Worm (Caenorhabditis elegans) whole organism, midembryonic: ENCODE results near the gene best-2.

Experiments used
- T22C8.4 ChIP-seq: fragments of 200-800 bp; sonication (Bioruptor generic); IDR thresholded peaks from 2 replicates; pipeline ENCODE4 v1.3.6; 2022; ENCODE audit warnings: missing genetic modification characterization, missing compliant biosample characterization
- cog-1 ChIP-seq: sonication (generic microtip); optimal IDR thresholded peaks from 2 replicates; lab custom pipeline; 2016; ENCODE audit warnings: missing genetic modification characterization, missing compliant biosample characterization
- flt-1 ChIP-seq: fragments of 200-800 bp; sonication (Bioruptor generic); IDR thresholded peaks from 2 replicates; pipeline ENCODE4 v1.3.6; 2022; ENCODE audit warnings: missing genetic modification characterization, missing compliant biosample characterization
- klf-2 ChIP-seq: fragments of 200-800 bp; sonication (Bioruptor generic); conservative IDR thresholded peaks from 2 replicates; pipeline ENCODE4 v1.3.6; 2022; ENCODE audit warnings: missing genetic modification reagents, missing genetic modification characterization, missing compliant biosample characterization
- med-1 ChIP-seq: sonication (generic microtip); optimal IDR thresholded peaks from 2 replicates; lab custom pipeline; 2017; ENCODE audit warnings: missing genetic modification characterization, mild to moderate bottlenecking, missing compliant biosample characterization, antibody characterized with exemption, missing genetic modification reagents; ENCODE audit not compliant: insufficient read depth
- ref-1 ChIP-seq: fragments of 200-800 bp; sonication (Bioruptor generic); conservative IDR thresholded peaks from 2 replicates; pipeline ENCODE4 v1.3.6; 2022; ENCODE audit warnings: missing genetic modification reagents, missing genetic modification characterization, missing compliant biosample characterization
- tab-1 ChIP-seq: fragments of 200-800 bp; sonication (Bioruptor generic); IDR thresholded peaks from 2 replicates; pipeline ENCODE4 v1.3.6; 2022; ENCODE audit warnings: missing genetic modification characterization, missing compliant biosample characterization
- ztf-23 ChIP-seq: fragments of 200-800 bp; sonication (Bioruptor generic); IDR thresholded peaks from 2 replicates; pipeline ENCODE4 v1.3.6; 2022; ENCODE audit warnings: missing genetic modification reagents, missing genetic modification characterization, missing compliant biosample characterization
- ztf-29 ChIP-seq: fragments of 200-800 bp; sonication (Bioruptor generic); IDR thresholded peaks from 2 replicates; pipeline ENCODE4 v1.3.6; 2022; ENCODE audit warnings: missing genetic modification reagents, missing genetic modification characterization, missing compliant biosample characterization

best-2 gene

DNA sequence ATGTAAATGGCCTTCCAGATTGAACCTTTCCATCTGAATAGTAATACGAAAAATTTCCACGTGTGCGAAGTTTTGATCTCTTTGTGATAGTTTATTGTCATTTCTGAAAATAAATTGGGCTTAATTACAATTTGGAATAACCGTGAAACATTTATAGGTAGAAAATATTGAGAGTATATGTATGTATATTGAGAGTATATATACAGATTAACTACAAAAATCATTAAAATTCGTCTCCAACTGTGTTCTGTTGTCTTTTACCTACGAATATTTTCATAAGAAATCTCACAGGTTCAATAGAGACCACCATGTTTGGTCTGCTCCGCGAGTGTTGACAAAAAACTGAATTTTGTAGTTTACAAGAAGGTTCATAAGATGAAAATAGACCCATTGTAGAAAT, at the start of gene best-2:
Gene best-2 (minus strand): TSS at position 101 of the 400 bp plus-strand sequence.
- TF ChIP-seq cog-1: no peak

DNA sequence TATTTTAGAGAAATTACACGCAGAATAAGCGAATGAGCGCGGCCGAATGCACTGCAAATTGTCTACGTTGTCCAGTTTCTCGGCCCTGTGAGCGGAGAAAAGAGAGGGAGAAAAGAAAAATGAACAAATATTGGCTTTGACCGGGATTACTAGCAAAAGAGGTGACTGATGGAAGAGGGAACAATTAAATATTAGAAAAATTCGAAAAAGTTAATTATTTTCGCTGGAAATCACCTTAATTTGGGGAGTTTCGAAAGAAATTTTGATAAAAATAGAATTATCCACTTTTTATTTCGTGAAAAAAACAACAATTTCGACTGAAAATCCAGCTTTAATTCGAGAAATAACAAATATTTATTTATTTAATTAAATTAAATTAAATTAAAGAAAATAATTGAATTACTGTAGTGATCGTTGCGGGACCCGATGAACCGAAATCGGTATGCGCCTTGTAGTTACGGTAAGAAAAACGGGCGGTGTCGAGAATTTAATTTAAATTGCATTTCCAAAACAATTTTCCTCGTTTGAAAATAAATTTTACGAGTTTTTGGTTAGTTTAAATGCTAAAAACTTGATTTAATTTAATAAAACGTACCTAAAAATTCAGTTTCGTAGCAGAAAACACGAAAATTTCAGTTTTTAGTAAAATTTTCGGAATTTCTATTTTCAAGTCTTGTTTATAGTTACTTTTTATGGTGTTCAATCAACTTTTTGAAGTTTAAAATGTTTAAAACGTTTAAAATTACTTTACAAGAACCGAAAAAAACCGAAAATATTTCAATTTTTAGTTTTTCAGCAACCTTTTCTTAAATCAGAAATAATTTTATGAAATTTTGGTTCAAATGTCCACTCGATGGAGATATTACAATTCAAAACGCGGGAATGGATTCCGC, 41.8 kb upstream of the best-2 start, which contains the start of the genes crld-1 and msh-5:
Gene crld-1 (minus strand): TSS at position 51 of the 893 bp plus-strand sequence.
Gene msh-5 (plus strand): TSS at position 843 of the 893 bp plus-strand sequence.
- TF ChIP-seq ztf-23 (GFP tag; lab: Robert Waterston, UW) (no peak), tab-1 (no peak), T22C8.4 (GFP tag; lab: Robert Waterston, UW) (no peak), ref-1 (no peak), klf-2 (no peak), med-1 (GFP tag; lab: Kevin White, UChicago) (no peak), ztf-29 (GFP tag; lab: Robert Waterston, UW) (no peak), cog-1 (no peak), flt-1 (no peak)

DNA sequence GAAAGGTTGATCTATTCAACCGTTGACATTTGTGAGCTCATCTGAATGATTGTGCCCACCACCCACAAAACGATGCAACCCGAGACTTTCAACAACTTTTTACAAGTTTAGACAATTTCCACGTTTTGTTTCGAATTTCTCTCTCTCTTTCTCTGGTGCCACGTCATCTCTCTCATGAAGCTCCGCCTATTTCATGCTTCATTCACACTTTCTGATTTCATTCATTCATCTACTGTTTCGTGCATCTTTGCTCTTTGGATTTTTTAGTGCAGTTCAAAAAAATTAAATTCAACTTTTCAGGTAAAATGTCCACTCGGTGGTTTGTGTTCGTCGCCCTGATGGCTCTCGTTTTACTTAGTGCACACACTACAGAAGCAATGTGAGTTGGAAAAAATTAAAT, 36.4 kb upstream of the best-2 start, which contains the start of gene nlp-79:
Gene nlp-79 (plus strand): TSS at position 301 of the 400 bp plus-strand sequence.
- TF ChIP-seq flt-1 (no peak), ref-1 (no peak), ztf-29 (GFP tag; lab: Robert Waterston, UW) (no peak), klf-2 (no peak), med-1 (GFP tag; lab: Kevin White, UChicago) (no peak), cog-1 (no peak), T22C8.4 (GFP tag; lab: Robert Waterston, UW) (no peak), ztf-23 (GFP tag; lab: Robert Waterston, UW) (no peak), tab-1 (no peak)

DNA sequence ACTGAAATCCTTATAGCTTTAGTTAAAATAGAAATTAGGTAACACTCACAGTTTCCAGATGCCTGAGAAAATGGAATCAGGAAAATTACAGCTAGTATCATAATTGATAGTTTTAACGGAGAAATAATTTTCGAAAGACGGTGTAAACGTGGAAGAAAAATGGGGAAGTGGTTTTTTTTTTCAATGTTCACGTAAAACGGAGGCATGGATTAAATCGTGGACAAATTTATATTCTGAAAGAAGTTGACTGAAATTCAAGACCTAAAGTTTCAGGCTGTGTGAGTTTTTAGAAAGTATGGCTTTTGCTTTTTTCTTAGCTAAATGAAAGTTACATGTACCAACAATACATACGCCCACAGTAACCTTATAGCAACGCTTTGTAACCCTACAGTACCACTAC, 29.4 kb upstream of the best-2 start, which contains the start of gene spe-43:
Gene spe-43 (minus strand): TSS at position 101 of the 400 bp plus-strand sequence.
- TF ChIP-seq flt-1: no peak
- no peak for TF ChIP-seq klf-2
- TF ChIP-seq ztf-29 (GFP tag; lab: Robert Waterston, UW): no peak
- no peak for TF ChIP-seq T22C8.4 (GFP tag; lab: Robert Waterston, UW)
- no peak for TF ChIP-seq med-1 (GFP tag; lab: Kevin White, UChicago)
- no peak for TF ChIP-seq ref-1
- no peak for TF ChIP-seq ztf-23 (GFP tag; lab: Robert Waterston, UW)
- TF ChIP-seq tab-1: no peak
- no peak for TF ChIP-seq cog-1

DNA sequence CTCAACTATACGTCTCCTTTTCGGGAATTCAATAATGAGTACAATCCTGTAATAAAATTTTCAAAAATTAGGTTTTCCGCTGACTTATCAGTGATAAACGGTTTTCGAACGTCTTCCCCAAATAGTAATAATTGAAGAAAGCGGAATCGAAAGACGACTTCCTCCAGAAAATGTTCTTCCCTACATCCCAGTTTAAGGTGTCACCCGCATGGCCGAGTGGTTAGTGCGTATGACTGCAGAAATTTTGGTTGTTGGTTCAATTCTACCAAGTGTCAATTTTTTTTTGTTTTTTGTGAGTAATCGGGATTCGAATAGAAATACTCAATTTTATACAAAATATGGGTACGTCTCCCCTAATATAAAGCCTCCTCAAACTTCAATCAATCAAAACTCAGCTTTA, 27.9 kb upstream of the best-2 start:
- 0 out of 2 replicates have a peak, but pooled peaks have one; percentile 25 for TF ChIP-seq T22C8.4 (GFP tag; lab: Robert Waterston, UW)
- peak; percentile 43; the same call in 1 of the 2 replicates for TF ChIP-seq ref-1
- peak; percentile 54 for TF ChIP-seq flt-1
- TF ChIP-seq tab-1: 0 out of 2 replicates have a peak, but pooled peaks have one; percentile 51
- peak; percentile 30; the same call in 1 of the 2 replicates for TF ChIP-seq ztf-23 (GFP tag; lab: Robert Waterston, UW)

DNA sequence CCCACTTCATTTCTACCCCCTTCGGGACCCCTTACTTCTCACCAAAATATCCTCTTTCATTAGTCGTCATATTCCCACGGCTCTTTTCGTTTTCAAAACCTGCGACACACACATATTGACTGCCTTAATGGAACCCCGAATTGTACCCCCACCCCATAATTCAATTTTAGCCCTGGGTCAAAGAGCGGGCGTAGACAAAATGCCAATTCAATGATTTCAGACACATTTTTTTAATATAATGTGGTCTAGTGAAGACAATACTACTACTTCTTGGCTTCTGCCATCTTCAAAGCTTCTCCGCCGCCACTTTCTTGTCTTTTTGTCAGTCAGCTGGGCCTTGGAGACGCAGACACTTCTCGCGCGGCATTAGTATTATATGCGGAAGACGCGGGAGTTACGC, 14.8 kb upstream of the best-2 start:
- no peak for TF ChIP-seq ztf-23 (GFP tag; lab: Robert Waterston, UW)
- TF ChIP-seq ztf-29 (GFP tag; lab: Robert Waterston, UW): no peak
- TF ChIP-seq ref-1: no peak
- TF ChIP-seq cog-1: no peak
- no peak for TF ChIP-seq med-1 (GFP tag; lab: Kevin White, UChicago)
- no peak for TF ChIP-seq T22C8.4 (GFP tag; lab: Robert Waterston, UW)
- no peak for TF ChIP-seq flt-1
- TF ChIP-seq tab-1: no peak
- no peak for TF ChIP-seq klf-2

DNA sequence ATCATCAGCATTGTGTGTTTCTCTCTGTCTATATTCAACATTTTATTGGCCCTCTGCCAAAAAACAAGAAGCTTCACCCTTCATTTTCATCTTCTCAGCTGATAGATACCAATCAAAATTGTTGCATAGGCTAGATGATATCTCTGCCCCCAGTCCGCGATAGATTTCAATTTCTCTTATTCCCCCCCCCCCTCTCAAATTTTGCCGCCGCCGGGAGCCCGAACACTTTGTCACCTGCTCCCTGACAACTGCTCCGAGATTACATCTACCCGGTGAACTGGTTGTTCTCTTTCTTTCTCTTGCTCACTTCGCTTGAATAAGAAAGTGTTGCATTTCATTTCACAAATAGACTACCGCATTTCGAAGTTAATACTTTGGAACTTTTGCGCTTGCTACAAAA, 13.1 kb upstream of the best-2 start:
- TF ChIP-seq tab-1: no peak
- no peak for TF ChIP-seq flt-1
- no peak for TF ChIP-seq klf-2
- TF ChIP-seq ztf-23 (GFP tag; lab: Robert Waterston, UW): no peak
- no peak for TF ChIP-seq ref-1
- TF ChIP-seq med-1 (GFP tag; lab: Kevin White, UChicago): no peak
- no peak for TF ChIP-seq ztf-29 (GFP tag; lab: Robert Waterston, UW)
- TF ChIP-seq T22C8.4 (GFP tag; lab: Robert Waterston, UW): no peak
- no peak for TF ChIP-seq cog-1

DNA sequence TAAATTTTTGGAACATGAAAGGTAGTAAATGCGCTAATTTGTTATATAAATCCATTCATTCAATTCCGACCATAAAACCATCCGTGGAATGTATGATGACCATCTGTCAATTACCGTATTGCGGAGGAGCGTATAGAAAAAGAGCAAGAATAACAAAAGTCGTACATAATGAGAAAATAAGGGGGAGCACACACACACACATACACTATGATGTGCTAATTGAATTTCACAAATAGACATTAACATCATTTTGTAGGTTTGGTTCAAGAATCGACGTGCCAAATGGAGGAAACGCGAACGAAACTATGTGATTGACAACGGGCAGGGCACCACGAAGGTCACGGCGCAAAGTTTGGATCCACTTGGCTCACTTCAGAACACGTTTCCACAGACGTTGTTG, 8.5 kb upstream of the best-2 start:
- TF ChIP-seq ref-1: no peak
- no peak for TF ChIP-seq tab-1
- TF ChIP-seq flt-1: no peak
- TF ChIP-seq ztf-29 (GFP tag; lab: Robert Waterston, UW): no peak
- TF ChIP-seq klf-2: no peak
- TF ChIP-seq ztf-23 (GFP tag; lab: Robert Waterston, UW): no peak
- no peak for TF ChIP-seq cog-1
- no peak for TF ChIP-seq med-1 (GFP tag; lab: Kevin White, UChicago)
- TF ChIP-seq T22C8.4 (GFP tag; lab: Robert Waterston, UW): no peak

DNA sequence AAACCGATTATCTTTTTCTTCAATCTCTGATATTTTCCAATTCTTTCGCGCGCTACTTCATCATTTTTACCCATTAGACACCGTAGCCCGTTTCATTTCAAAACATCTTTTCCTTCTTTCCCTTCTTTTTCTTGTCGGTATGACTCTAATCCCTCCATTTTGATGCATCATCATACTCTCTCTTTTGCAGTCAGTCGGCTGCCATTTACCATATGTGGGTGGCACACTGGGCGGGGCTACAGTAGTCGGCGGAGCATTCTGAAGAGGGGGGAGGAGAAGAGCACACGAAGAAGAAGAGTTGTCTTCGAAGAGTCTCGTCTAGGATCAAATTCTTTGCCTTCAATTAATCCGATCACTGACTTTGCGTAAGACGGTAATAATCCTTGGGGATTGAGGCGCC, 5.9 kb upstream of the best-2 start, which contains the start of gene unc-30:
Gene unc-30 (plus strand): TSS at position 184 of the 400 bp plus-strand sequence.
- TF ChIP-seq ztf-23 (GFP tag; lab: Robert Waterston, UW) (no peak), tab-1 (no peak), T22C8.4 (GFP tag; lab: Robert Waterston, UW) (no peak), klf-2 (no peak)

DNA sequence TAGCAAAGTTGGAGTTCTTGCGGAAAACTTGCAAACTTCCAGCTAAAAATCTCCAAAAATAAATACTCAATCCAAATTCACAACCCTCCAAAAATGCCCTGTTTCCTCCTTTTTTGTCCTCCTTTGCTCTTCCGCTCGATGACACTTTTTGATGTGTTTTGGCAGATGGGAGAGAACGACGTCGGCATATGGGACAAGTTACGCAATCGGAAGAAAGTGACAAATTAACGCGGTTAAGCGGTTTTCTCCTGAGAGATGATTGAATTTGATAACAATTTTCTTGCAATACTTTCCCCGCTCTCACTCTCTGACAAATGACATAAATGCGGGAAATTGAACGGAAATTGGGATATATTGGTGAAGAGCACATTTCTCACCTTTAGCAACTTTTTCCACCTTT, 3.8 kb upstream of the best-2 start:
- TF ChIP-seq ztf-23 (GFP tag; lab: Robert Waterston, UW) (no peak), klf-2 (no peak), tab-1 (no peak), ref-1 (no peak), T22C8.4 (GFP tag; lab: Robert Waterston, UW) (no peak), med-1 (GFP tag; lab: Kevin White, UChicago) (no peak), cog-1 (no peak), flt-1 (no peak), ztf-29 (GFP tag; lab: Robert Waterston, UW) (no peak)
